Worm (Caenorhabditis elegans) whole organism, late embryonic: ENCODE data around the gene Y73F8A.14.

ENCODE experiments used
- C38D4.7 ChIP-seq: fragments of 200-800 bp; sonication (Bioruptor generic); optimal IDR thresholded peaks from 2 replicates; lab custom pipeline; 2018; ENCODE audit warnings: mild to moderate bottlenecking, missing genetic modification characterization, moderate library complexity, missing compliant biosample characterization
- F13H6.1 ChIP-seq: sonication (generic microtip); optimal IDR thresholded peaks from 2 replicates; lab custom pipeline; 2016; ENCODE audit warnings: missing genetic modification characterization, missing compliant biosample characterization
- T23F11.4 ChIP-seq: fragments of 200-800 bp; sonication (Bioruptor generic); optimal IDR thresholded peaks from 2 replicates; lab custom pipeline; 2018; ENCODE audit warnings: mild to moderate bottlenecking, missing genetic modification characterization, missing compliant biosample characterization
- Y22D7AL.16 ChIP-seq: sonication (generic microtip); optimal IDR thresholded peaks from 2 replicates; lab custom pipeline; 2016; ENCODE audit warnings: missing genetic modification characterization, missing compliant biosample characterization
- ceh-14 ChIP-seq: sonication (generic microtip); optimal IDR thresholded peaks from 2 replicates; lab custom pipeline; 2016; ENCODE audit warnings: missing genotype, missing genetic modification characterization, missing compliant biosample characterization
- ceh-18 ChIP-seq: sonication (generic microtip); optimal IDR thresholded peaks from 2 replicates; lab custom pipeline; 2016; ENCODE audit warnings: missing genetic modification characterization, missing compliant biosample characterization
- ceh-22 ChIP-seq: sonication (generic microtip); optimal IDR thresholded peaks from 2 replicates; lab custom pipeline; 2017; ENCODE audit warnings: missing biosample characterization, missing genetic modification characterization
- ceh-24 ChIP-seq: sonication (generic microtip); optimal IDR thresholded peaks from 2 replicates; lab custom pipeline; 2016; ENCODE audit warnings: mild to moderate bottlenecking, missing genetic modification characterization, missing compliant biosample characterization
- ceh-31 ChIP-seq: sonication (generic microtip); optimal IDR thresholded peaks from 2 replicates; lab custom pipeline; 2016; ENCODE audit warnings: missing genetic modification characterization, missing compliant biosample characterization
- ceh-34 ChIP-seq: sonication (generic microtip); optimal IDR thresholded peaks from 2 replicates; lab custom pipeline; 2016; ENCODE audit warnings: mild to moderate bottlenecking, missing genetic modification characterization, missing compliant biosample characterization
- ceh-48 ChIP-seq: sonication (generic microtip); optimal IDR thresholded peaks from 2 replicates; lab custom pipeline; 2016; ENCODE audit warnings: missing genetic modification characterization, inconsistent platforms, missing compliant biosample characterization
- dmd-4 ChIP-seq: sonication (generic microtip); optimal IDR thresholded peaks from 2 replicates; lab custom pipeline; 2016; ENCODE audit warnings: borderline replicate concordance, missing genetic modification characterization, missing compliant biosample characterization
- elt-2 ChIP-seq: sonication (generic microtip); optimal IDR thresholded peaks from 2 replicates; lab custom pipeline; 2016; ENCODE audit warnings: missing genetic modification reagents, missing genetic modification characterization, missing compliant biosample characterization
- ets-4 ChIP-seq: sonication (generic microtip); optimal IDR thresholded peaks from 2 replicates; lab custom pipeline; 2016; ENCODE audit warnings: missing genetic modification characterization, missing compliant biosample characterization
- fkh-10 ChIP-seq: fragments of 150-350 bp; optimal IDR thresholded peaks from 2 replicates; lab custom pipeline; 2014; ENCODE audit warnings: missing biosample characterization, missing genetic modification reagents, missing genetic modification characterization
- hlh-15 ChIP-seq: sonication (generic microtip); optimal IDR thresholded peaks from 2 replicates; lab custom pipeline; 2016; ENCODE audit warnings: missing genetic modification characterization, missing compliant biosample characterization
- hlh-6 ChIP-seq: sonication (generic microtip); optimal IDR thresholded peaks from 2 replicates; lab custom pipeline; 2016; ENCODE audit warnings: missing genotype, missing genetic modification characterization, missing compliant biosample characterization
- lim-6 ChIP-seq: sonication (generic microtip); optimal IDR thresholded peaks from 2 replicates; lab custom pipeline; 2016; ENCODE audit warnings: missing genetic modification characterization, missing compliant biosample characterization
- lin-11 ChIP-seq: fragments of 200-800 bp; sonication (Bioruptor generic); optimal IDR thresholded peaks from 2 replicates; lab custom pipeline; 2018; ENCODE audit warnings: mild to moderate bottlenecking, missing genetic modification characterization, missing compliant biosample characterization
- madf-2 ChIP-seq: sonication (generic microtip); optimal IDR thresholded peaks from 2 replicates; lab custom pipeline; 2017; ENCODE audit warnings: missing genetic modification characterization, missing compliant biosample characterization
- mec-3 ChIP-seq: sonication (generic microtip); optimal IDR thresholded peaks from 2 replicates; lab custom pipeline; 2016; ENCODE audit warnings: borderline replicate concordance, missing genetic modification characterization, missing compliant biosample characterization
- nfya-1 ChIP-seq: sonication (generic microtip); optimal IDR thresholded peaks from 2 replicates; lab custom pipeline; 2017; ENCODE audit warnings: missing genetic modification characterization, mild to moderate bottlenecking, missing compliant biosample characterization, antibody characterized with exemption, moderate library complexity
- nhr-232 ChIP-seq: sonication (generic microtip); optimal IDR thresholded peaks from 2 replicates; lab custom pipeline; 2016; ENCODE audit warnings: missing genetic modification characterization, missing compliant biosample characterization
- npax-4 ChIP-seq: sonication (generic microtip); optimal IDR thresholded peaks from 2 replicates; lab custom pipeline; 2016; ENCODE audit warnings: missing genetic modification characterization, missing compliant biosample characterization
- odd-2 ChIP-seq: sonication (generic microtip); optimal IDR thresholded peaks from 2 replicates; lab custom pipeline; 2017; ENCODE audit warnings: antibody characterized with exemption, mild to moderate bottlenecking, missing genetic modification characterization, missing compliant biosample characterization
- pat-9 ChIP-seq: fragments of 200-800 bp; sonication (Bioruptor generic); optimal IDR thresholded peaks from 2 replicates; lab custom pipeline; 2018; ENCODE audit warnings: mild to moderate bottlenecking, missing genetic modification characterization, moderate library complexity, missing compliant biosample characterization
- pax-1 ChIP-seq: fragments of 150-350 bp; optimal IDR thresholded peaks from 2 replicates; lab custom pipeline; 2014; ENCODE audit warnings: missing biosample characterization, missing genetic modification characterization
- pha-2 ChIP-seq: sonication (generic microtip); optimal IDR thresholded peaks from 2 replicates; lab custom pipeline; 2017; ENCODE audit warnings: mild to moderate bottlenecking, missing genetic modification characterization, missing compliant biosample characterization
- sox-4 ChIP-seq: sonication (generic microtip); optimal IDR thresholded peaks from 2 replicates; lab custom pipeline; 2017; ENCODE audit warnings: mild to moderate bottlenecking, missing genetic modification characterization, inconsistent platforms, missing compliant biosample characterization
- tbx-7 ChIP-seq: sonication (generic microtip); optimal IDR thresholded peaks from 2 replicates; lab custom pipeline; 2016; ENCODE audit warnings: missing genotype, missing genetic modification characterization, missing compliant biosample characterization
- ttx-3 ChIP-seq: sonication (generic microtip); optimal IDR thresholded peaks from 2 replicates; lab custom pipeline; 2016; ENCODE audit warnings: missing genetic modification reagents, missing genetic modification characterization, missing compliant biosample characterization
- unc-3 ChIP-seq, 2 experiments: fragments of 200-800 bp in 1 of 2; sonication (Bioruptor generic) in 1 of 2; sonication (generic microtip) in 1 of 2; conservative IDR thresholded peaks in 1 of 2; optimal IDR thresholded peaks in 1 of 2; 2 replicates each; pipeline versions ENCODE4 v1.3.6 to Lab custom; 2016 to 2022; ENCODE audit warnings: missing compliant biosample characterization in 2 of 2, missing genetic modification characterization in 2 of 2, missing genetic modification reagents in 1 of 2
- unc-86 ChIP-seq: sonication (generic microtip); optimal IDR thresholded peaks from 2 replicates; lab custom pipeline; 2016; ENCODE audit warnings: missing genetic modification characterization, missing compliant biosample characterization
- ztf-16 ChIP-seq: sonication (generic microtip); optimal IDR thresholded peaks from 2 replicates; lab custom pipeline; 2017; ENCODE audit warnings: missing genetic modification characterization, missing compliant biosample characterization

The Y73F8A.14 gene

ce11 chrIV:15291162-15291561 lies 27.7 kb downstream of the Y73F8A.14 start, which contains the start of gene pqn-90:
Gene pqn-90 (minus strand): TSS chrIV:15291262.
- no peak for TF ChIP-seq npax-4 (tag; lab: Kevin White, UChicago)
- TF ChIP-seq tbx-7 (tag; lab: Kevin White, UChicago): no peak
- no peak for TF ChIP-seq ceh-31 (tag; lab: Kevin White, UChicago)
- no peak for TF ChIP-seq C38D4.7 (GFP tag; lab: Kevin White, UChicago)
- no peak for TF ChIP-seq unc-86 (tag; lab: Kevin White, UChicago)
- TF ChIP-seq ceh-34 (tag; lab: Kevin White, UChicago): no peak
- TF ChIP-seq hlh-15 (tag; lab: Kevin White, UChicago): no peak
- TF ChIP-seq ztf-16 (tag; lab: Kevin White, UChicago): no peak
- TF ChIP-seq ceh-18: no peak
- no peak for TF ChIP-seq sox-4 (tag; lab: Kevin White, UChicago)
- TF ChIP-seq lim-6 (tag; lab: Kevin White, UChicago): no peak
- no peak for TF ChIP-seq odd-2 (tag; lab: Kevin White, UChicago)
- TF ChIP-seq ets-4: no peak

ce11 chrIV:15289508-15289907 lies 29.4 kb downstream of the Y73F8A.14 start:
- TF ChIP-seq nfya-1 (tag; lab: Kevin White, UChicago) (peak; percentile 37), ceh-24 (tag; lab: Kevin White, UChicago) (no peak), dmd-4 (tag; lab: Kevin White, UChicago) (no peak), ceh-14 (peak; percentile 35), nhr-232 (tag; lab: Kevin White, UChicago) (peak; percentile 27), T23F11.4 (peak; percentile 22), elt-2 (tag; lab: Kevin White, UChicago) (peak; percentile 66), mec-3 (tag; lab: Kevin White, UChicago) (no peak), madf-2 (tag; lab: Kevin White, UChicago) (no peak), ttx-3 (tag; lab: Kevin White, UChicago) (peak; percentile 43), ceh-18 (no peak), lin-11 (tag; lab: Kevin White, UChicago) (peak; percentile 57), unc-3 (GFP tag; conservative IDR thresholded peaks at IDR 0.05; lab: Robert Waterston, UW) (0 out of 2 replicates have a peak, but pooled peaks have one; percentile 42), unc-3 (tag; optimal IDR thresholded peaks at IDR 0.05; lab: Kevin White, UChicago) (peak; percentile 6), tbx-7 (tag; lab: Kevin White, UChicago) (no peak), hlh-6 (tag; lab: Kevin White, UChicago) (no peak), fkh-10 (GFP tag; lab: Kevin White, UChicago) (no peak), ceh-48 (tag; lab: Kevin White, UChicago) (no peak), ztf-16 (tag; lab: Kevin White, UChicago) (peak; percentile 18), C38D4.7 (GFP tag; lab: Kevin White, UChicago) (peak; percentile 39), npax-4 (tag; lab: Kevin White, UChicago) (peak; percentile 8)

ce11 chrIV:15283617-15284016 lies 35.3 kb downstream of the Y73F8A.14 start:
- no peak for TF ChIP-seq pax-1 (tag; lab: Kevin White, UChicago)
- TF ChIP-seq pat-9 (tag; lab: Kevin White, UChicago): no peak
- TF ChIP-seq mec-3 (tag; lab: Kevin White, UChicago): no peak
- no peak for TF ChIP-seq pha-2 (tag; lab: Kevin White, UChicago)
- no peak for TF ChIP-seq ceh-22 (tag; lab: Kevin White, UChicago)
- no peak for TF ChIP-seq ceh-24 (tag; lab: Kevin White, UChicago)

ce11 chrIV:15280219-15280618 lies 38.7 kb downstream of the Y73F8A.14 start:
- no peak for TF ChIP-seq Y22D7AL.16 (tag; lab: Kevin White, UChicago)
- TF ChIP-seq F13H6.1 (tag; lab: Kevin White, UChicago): no peak
- TF ChIP-seq lin-11 (tag; lab: Kevin White, UChicago): no peak
- TF ChIP-seq dmd-4 (tag; lab: Kevin White, UChicago): no peak
- TF ChIP-seq ceh-24 (tag; lab: Kevin White, UChicago): no peak
